Fruit fly (Drosophila melanogaster) Kc167 (cell line): ENCODE results near the gene bab2.

Experiments
- Myc ChIP-seq: fragments of >200 bp; optimal IDR thresholded peaks from 2 replicates; lab custom pipeline; 2017; ENCODE audit warnings: missing external identifiers
- Sin3A ChIP-seq: fragments of >200 bp; optimal IDR thresholded peaks from 2 replicates; lab custom pipeline; 2018; ENCODE audit warnings: missing external identifiers
- h ChIP-seq: fragments of >200 bp; optimal IDR thresholded peaks from 3 replicates; lab custom pipeline; 2018; ENCODE audit warnings: missing external identifiers
- psq ChIP-seq: fragments of >200 bp; optimal IDR thresholded peaks from 2 replicates; lab custom pipeline; 2017; ENCODE audit warnings: missing external identifiers

DNA sequence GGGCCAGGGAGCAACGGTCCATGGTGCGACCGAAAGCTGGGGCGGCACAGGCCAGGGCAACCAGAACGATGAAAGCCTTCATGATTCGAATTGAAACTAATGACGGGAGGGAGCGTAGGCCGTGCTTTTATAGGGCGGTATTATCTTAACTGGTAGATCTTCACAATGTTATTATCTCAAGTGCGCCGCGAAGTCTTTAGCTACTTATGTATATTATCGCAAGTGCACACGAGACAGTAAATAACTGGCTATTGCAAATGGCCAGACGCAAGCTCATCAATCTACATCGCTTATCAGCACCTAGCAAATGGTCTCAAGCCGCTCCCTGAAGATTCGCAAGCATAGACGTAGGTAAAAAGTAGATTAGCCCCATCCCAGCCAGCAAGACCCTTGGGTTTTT, 34.0 kb upstream of the bab2 start, which contains the start of gene LysD:
- TF ChIP-seq psq (lab: Kevin White, UChicago) (no peak), h (no peak), Myc (lab: Kevin White, UChicago) (no peak), Sin3A (lab: Kevin White, UChicago) (no peak)
